Fruit fly (Drosophila melanogaster) whole organism, embryonic: ENCODE measurements around the gene Xe7.

Source experiments
- Abd-B ChIP-seq: fragments of 200-800 bp; sonication (Bioruptor generic); optimal IDR thresholded peaks from 2 replicates; lab custom pipeline; 2018; ENCODE audit warnings: missing biosample characterization, mild to moderate bottlenecking, missing genetic modification characterization, moderate library complexity
- Awh ChIP-seq: fragments of 200-800 bp; sonication (Bioruptor generic); IDR thresholded peaks from 2 replicates; pipeline ENCODE4, ENCODE4 v1.3.6; 2022; ENCODE audit warnings: missing biosample characterization, missing genetic modification characterization
- BtbVII ChIP-seq: fragments of 200-800 bp; sonication (Bioruptor generic); optimal IDR thresholded peaks from 3 replicates; lab custom pipeline; 2017; ENCODE audit warnings: missing biosample characterization, mild to moderate bottlenecking, missing genetic modification characterization
- CG12155 ChIP-seq: fragments of 200-800 bp; sonication (Bioruptor generic); optimal IDR thresholded peaks from 3 replicates; lab custom pipeline; 2016; ENCODE audit warnings: missing biosample characterization, missing genetic modification characterization
- CG13287 ChIP-seq: fragments of 200-800 bp; sonication (Bioruptor generic); IDR thresholded peaks from 2 replicates; pipeline ENCODE4 v1.3.6; 2022; ENCODE audit warnings: missing biosample characterization, missing genetic modification characterization; ENCODE audit not compliant: partially characterized antibody
- CG13424 ChIP-seq: fragments of 200-800 bp; sonication (Bioruptor generic); optimal IDR thresholded peaks from 2 replicates; lab custom pipeline; 2019; ENCODE audit warnings: missing biosample characterization, mild to moderate bottlenecking, missing genetic modification characterization, moderate library complexity
- CG15696 ChIP-seq: fragments of 200-800 bp; sonication (Bioruptor generic); optimal IDR thresholded peaks from 2 replicates; lab custom pipeline; 2019; ENCODE audit warnings: missing biosample characterization, mild to moderate bottlenecking, missing genetic modification characterization, moderate library complexity
- CG16863 ChIP-seq: fragments of 200-800 bp; sonication (Bioruptor generic); optimal IDR thresholded peaks from 3 replicates; lab custom pipeline; 2016; ENCODE audit warnings: missing biosample characterization, missing genetic modification characterization
- CG18599 ChIP-seq: fragments of 200-800 bp; sonication (Bioruptor generic); optimal IDR thresholded peaks from 3 replicates; lab custom pipeline; 2017; ENCODE audit warnings: missing biosample characterization, missing genetic modification characterization, mild to moderate bottlenecking, moderate library complexity, missing genetic modification reagents
- CG3407 ChIP-seq: fragments of 200-800 bp; sonication (Bioruptor generic); optimal IDR thresholded peaks from 2 replicates; lab custom pipeline; 2018; ENCODE audit warnings: missing biosample characterization, mild to moderate bottlenecking, missing genetic modification characterization
- CG34224 ChIP-seq: fragments of 200-800 bp; sonication (Bioruptor generic); IDR thresholded peaks from 3 replicates; pipeline ENCODE4 v1.3.6; 2022; ENCODE audit warnings: missing biosample characterization, missing genetic modification characterization; ENCODE audit not compliant: partially characterized antibody
- CG4707 ChIP-seq: fragments of 200-800 bp; sonication (Bioruptor generic); optimal IDR thresholded peaks from 2 replicates; lab custom pipeline; 2018; ENCODE audit warnings: missing biosample characterization, mild to moderate bottlenecking, missing genetic modification characterization, moderate library complexity
- CG6791 ChIP-seq: fragments of 200-800 bp; sonication (Bioruptor generic); IDR thresholded peaks from 3 replicates; pipeline ENCODE4 v1.3.6; 2022; ENCODE audit warnings: missing biosample characterization, missing genetic modification characterization; ENCODE audit not compliant: partially characterized antibody
- CG8944 ChIP-seq: fragments of 200-800 bp; sonication (Bioruptor generic); optimal IDR thresholded peaks from 3 replicates; lab custom pipeline; 2016; ENCODE audit warnings: missing biosample characterization, missing genetic modification characterization
- CG9817 ChIP-seq: fragments of 200-800 bp; sonication (Bioruptor generic); optimal IDR thresholded peaks from 2 replicates; lab custom pipeline; 2018; ENCODE audit warnings: missing biosample characterization, mild to moderate bottlenecking, missing genetic modification characterization, moderate library complexity
- CoRest ChIP-seq: fragments of 200-800 bp; sonication (Bioruptor generic); optimal IDR thresholded peaks from 3 replicates; lab custom pipeline; 2018; ENCODE audit warnings: missing biosample characterization, mild to moderate bottlenecking, missing genetic modification characterization, moderate library complexity
- Dad ChIP-seq: fragments of 200-800 bp; sonication (Bioruptor generic); optimal IDR thresholded peaks from 3 replicates; lab custom pipeline; 2016; ENCODE audit warnings: missing biosample characterization, missing genetic modification characterization
- Elba2 ChIP-seq: fragments of 200-800 bp; sonication (Bioruptor generic); optimal IDR thresholded peaks from 3 replicates; lab custom pipeline; 2016; ENCODE audit warnings: missing biosample characterization, missing genetic modification characterization
- Ets65A ChIP-seq: fragments of 200-800 bp; sonication (Bioruptor generic); peaks from one replicate; lab custom pipeline; 2016; ENCODE audit warnings: missing biosample characterization, missing genetic modification characterization
- Fer3 ChIP-seq: fragments of 200-800 bp; sonication (Bioruptor generic); optimal IDR thresholded peaks from 2 replicates; lab custom pipeline; 2018; ENCODE audit warnings: missing biosample characterization, mild to moderate bottlenecking, missing genetic modification characterization, moderate library complexity
- HLH54F ChIP-seq: fragments of 200-800 bp; sonication (Bioruptor generic); optimal IDR thresholded peaks from 3 replicates; lab custom pipeline; 2016; ENCODE audit warnings: missing biosample characterization, missing genetic modification characterization
- HLHmδ ChIP-seq: fragments of 200-800 bp; sonication (Bioruptor generic); optimal IDR thresholded peaks from 2 replicates; lab custom pipeline; 2018; ENCODE audit warnings: missing biosample characterization, mild to moderate bottlenecking, missing genetic modification characterization, moderate library complexity
- Hey ChIP-seq: fragments of 200-800 bp; sonication (Bioruptor generic); optimal IDR thresholded peaks from 3 replicates; lab custom pipeline; 2018; ENCODE audit warnings: missing biosample characterization, mild to moderate bottlenecking, missing genetic modification characterization
- HmgZ ChIP-seq: fragments of 200-800 bp; sonication (Bioruptor generic); optimal IDR thresholded peaks from 2 replicates; lab custom pipeline; 2018; ENCODE audit warnings: missing biosample characterization, mild to moderate bottlenecking, missing genetic modification characterization
- Jarid2 ChIP-seq: fragments of 200-800 bp; sonication (Bioruptor generic); optimal IDR thresholded peaks from 3 replicates; lab custom pipeline; 2017; ENCODE audit warnings: mild to moderate bottlenecking, missing biosample characterization, missing genetic modification reagents, missing genetic modification characterization
- Meics ChIP-seq: fragments of 200-800 bp; sonication (Bioruptor generic); optimal IDR thresholded peaks from 2 replicates; lab custom pipeline; 2017; ENCODE audit warnings: missing biosample characterization, mild to moderate bottlenecking, missing genetic modification characterization
- Mrtf ChIP-seq: fragments of 200-800 bp; sonication (Bioruptor generic); IDR thresholded peaks from 3 replicates; pipeline ENCODE4 v1.3.6; 2022; ENCODE audit warnings: missing biosample characterization, missing genetic modification characterization
- Nf-YB ChIP-seq: fragments of 200-800 bp; sonication (Bioruptor generic); optimal IDR thresholded peaks from 3 replicates; lab custom pipeline; 2019; ENCODE audit warnings: missing biosample characterization, mild to moderate bottlenecking, missing genetic modification characterization, moderate library complexity
- Ssrp ChIP-seq: fragments of 200-800 bp; sonication (Bioruptor generic); optimal IDR thresholded peaks from 2 replicates; lab custom pipeline; 2018; ENCODE audit warnings: missing biosample characterization, mild to moderate bottlenecking, missing genetic modification characterization, moderate library complexity
- Stat92E ChIP-seq, 3 experiments: fragments of >200 bp in 2 of 3; fragments of 200-800 bp in 1 of 3; sonication (Bioruptor generic) in 1 of 3; optimal IDR thresholded peaks; 2 replicates each; lab custom pipeline; 2017 to 2019; ENCODE audit warnings: missing biosample characterization in 3 of 3, missing genetic modification characterization in 3 of 3, mild to moderate bottlenecking in 1 of 3, moderate library complexity in 1 of 3
- Taf1 ChIP-seq: fragments of 200-800 bp; sonication (Bioruptor generic); IDR thresholded peaks from 2 replicates; pipeline ENCODE4 v1.3.6; 2022; ENCODE audit warnings: missing biosample characterization, missing genetic modification characterization
- ato ChIP-seq: fragments of 200-800 bp; sonication (Bioruptor generic); IDR thresholded peaks from 2 replicates; pipeline ENCODE4 v1.3.6; 2022; ENCODE audit warnings: missing biosample characterization, missing genetic modification characterization; ENCODE audit not compliant: partially characterized antibody
- ci ChIP-seq: fragments of 200-800 bp; sonication (Bioruptor generic); IDR thresholded peaks from 3 replicates; pipeline ENCODE4 v1.3.6; 2022; ENCODE audit warnings: missing biosample characterization, missing genetic modification characterization
- da ChIP-seq: fragments of 200-800 bp; sonication (Bioruptor generic); optimal IDR thresholded peaks from 2 replicates; lab custom pipeline; 2016; ENCODE audit warnings: missing biosample characterization, missing genetic modification characterization
- dysf ChIP-seq: fragments of 200-800 bp; sonication (Bioruptor generic); IDR thresholded peaks from 3 replicates; pipeline ENCODE4 v1.3.6; 2022; ENCODE audit warnings: missing biosample characterization, missing genetic modification characterization
- emc ChIP-seq: fragments of 200-800 bp; sonication (Bioruptor generic); optimal IDR thresholded peaks from 2 replicates; lab custom pipeline; 2016; ENCODE audit warnings: missing biosample characterization, missing genetic modification characterization
- esg ChIP-seq: fragments of 200-800 bp; sonication (Bioruptor generic); conservative IDR thresholded peaks from 2 replicates; pipeline ENCODE4 v1.3.6; 2022; ENCODE audit warnings: missing biosample characterization, missing genetic modification characterization
- her ChIP-seq: fragments of 200-800 bp; sonication (Bioruptor generic); optimal IDR thresholded peaks from 2 replicates; lab custom pipeline; 2016; ENCODE audit warnings: missing biosample characterization, missing genetic modification characterization
- knrl ChIP-seq: fragments of 200-800 bp; sonication (Bioruptor generic); IDR thresholded peaks from 3 replicates; pipeline ENCODE4 v1.3.6; 2022; ENCODE audit warnings: missing biosample characterization, missing genetic modification characterization; ENCODE audit not compliant: partially characterized antibody
- nom ChIP-seq: fragments of 200-800 bp; sonication (Bioruptor generic); optimal IDR thresholded peaks from 2 replicates; lab custom pipeline; 2017; ENCODE audit warnings: missing biosample characterization, missing genetic modification characterization, mild to moderate bottlenecking, moderate library complexity, missing genetic modification reagents
- onecut ChIP-seq: fragments of 200-800 bp; sonication (Bioruptor generic); IDR thresholded peaks from 2 replicates; pipeline ENCODE4 v1.3.6; 2022; ENCODE audit warnings: missing biosample characterization, missing genetic modification characterization
- org-1 ChIP-seq: fragments of 200-800 bp; sonication (Bioruptor generic); optimal IDR thresholded peaks from 2 replicates; lab custom pipeline; 2017; ENCODE audit warnings: missing biosample characterization, missing genetic modification characterization
- phol ChIP-seq: fragments of 200-800 bp; sonication (Bioruptor generic); optimal IDR thresholded peaks from 3 replicates; lab custom pipeline; 2018; ENCODE audit warnings: missing biosample characterization, mild to moderate bottlenecking, missing genetic modification characterization, moderate library complexity
- psq ChIP-seq: fragments of 200-800 bp; sonication (Bioruptor generic); optimal IDR thresholded peaks from 2 replicates; lab custom pipeline; 2017; ENCODE audit warnings: missing biosample characterization, missing genetic modification characterization
- sc ChIP-seq, 3 experiments: fragments of >200 bp in 2 of 3; fragments of 200-800 bp in 1 of 3; sonication (Bioruptor generic) in 1 of 3; optimal IDR thresholded peaks; 2 replicates in 2 of 3; 3 replicates in 1 of 3; lab custom pipeline; 2017; ENCODE audit warnings: mild to moderate bottlenecking in 1 of 3, missing biosample characterization in 1 of 3, missing genetic modification characterization in 1 of 3, missing genetic modification reagents in 1 of 3
- sqz ChIP-seq: fragments of 200-800 bp; sonication (Bioruptor generic); optimal IDR thresholded peaks from 3 replicates; lab custom pipeline; 2018; ENCODE audit warnings: missing biosample characterization, mild to moderate bottlenecking, missing genetic modification characterization
- sug ChIP-seq: fragments of 200-800 bp; optimal IDR thresholded peaks from 2 replicates; lab custom pipeline; 2019; ENCODE audit warnings: missing biosample characterization, mild to moderate bottlenecking, missing genetic modification characterization, moderate library complexity

Gene Xe7

DNA sequence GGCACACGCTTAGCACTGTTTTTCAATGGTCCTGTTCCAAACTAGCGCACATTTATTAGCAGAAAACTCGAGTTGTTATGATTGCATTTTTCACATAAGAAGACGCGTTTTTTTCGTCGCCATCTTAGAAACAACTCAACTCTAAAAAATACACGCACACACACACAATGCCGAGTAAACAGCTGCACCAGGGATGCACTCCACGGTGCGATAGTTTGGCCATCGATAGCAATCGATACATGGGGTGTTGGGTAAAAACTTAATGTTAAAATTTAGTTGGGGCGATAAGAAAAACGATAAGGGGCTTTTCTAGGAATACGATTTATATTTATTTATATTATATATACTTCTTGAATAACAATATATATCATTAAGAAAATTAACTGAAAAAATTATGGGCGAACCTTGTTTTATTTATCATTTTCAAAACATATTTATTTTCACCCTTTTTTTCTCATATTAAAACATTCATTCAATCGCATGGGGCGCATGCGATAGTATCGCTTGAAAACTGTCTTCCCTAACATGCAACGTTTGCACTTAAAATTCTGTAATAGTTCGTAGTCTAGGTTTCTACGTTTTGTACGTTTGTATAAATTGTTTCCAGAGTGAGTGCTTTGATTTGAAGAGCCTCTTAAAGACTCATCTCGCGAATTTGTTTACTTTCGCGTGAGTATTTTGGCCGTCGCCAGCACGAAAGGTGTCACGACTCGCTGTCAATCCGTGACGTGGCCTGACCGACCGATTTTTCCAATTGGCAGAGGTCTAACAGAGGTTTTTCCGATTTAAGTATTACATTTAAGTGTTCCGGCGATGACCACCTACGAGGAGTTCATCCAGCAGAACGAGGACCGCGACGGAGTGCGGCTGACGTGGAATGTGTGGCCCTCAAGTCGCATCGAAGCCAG, 20.3 kb downstream of the Xe7 start, which contains the start of the genes MTA1-like and Sec23 (continued):
- TF ChIP-seq psq (GFP tag; lab: Kevin White, UChicago) (no peak), phol (tag; lab: Kevin White, UChicago) (peak; percentile 98), CG12155 (GFP tag; lab: Kevin White, UChicago) (peak; percentile 33), org-1 (GFP tag; lab: Kevin White, UChicago) (no peak), dysf (GFP tag; lab: Robert Waterston, UW) (peak; percentile 17; the same call in 1 of the 3 replicates), Meics (peak; percentile 53), Awh (no peak), esg (no peak), Fer3 (peak; percentile 8), her (GFP tag; lab: Kevin White, UChicago) (no peak), onecut (GFP tag; lab: Robert Waterston, UW) (0 out of 2 replicates have a peak, but pooled peaks have one; percentile 4), HLH54F (GFP tag; lab: Kevin White, UChicago) (peak; percentile 38), CG8944 (GFP tag; lab: Kevin White, UChicago) (no peak), Ets65A (GFP tag; lab: Kevin White, UChicago) (peak; percentile 93), BtbVII (GFP tag; lab: Kevin White, UChicago) (no peak), Mrtf (GFP tag; lab: Robert Waterston, UW) (no peak), sqz (GFP tag; lab: Kevin White, UChicago) (peak; percentile 92), ato (GFP tag; lab: Robert Waterston, UW) (peak; percentile 76), HmgZ (tag; lab: Kevin White, UChicago) (peak; percentile 26), CG13424 (peak; percentile 68), sc (optimal IDR thresholded peaks at IDR 0.05; lab: Kevin White, UChicago) (no peak), sc (GFP tag; optimal IDR thresholded peaks at IDR 0.05; lab: Kevin White, UChicago) (peak; percentile 35), CG15696 (peak; percentile 49), da (GFP tag; lab: Kevin White, UChicago) (no peak), Jarid2 (GFP tag; lab: Kevin White, UChicago) (no peak), sug (tag; lab: Kevin White, UChicago) (peak; percentile 64), Elba2 (peak; percentile 82), Nf-YB (GFP tag; lab: Kevin White, UChicago) (peak; percentile 36), knrl (GFP tag; lab: Robert Waterston, UW) (peak; percentile 98), Stat92E (GFP tag; optimal IDR thresholded peaks at IDR 0.05; lab: Kevin White, UChicago) (peak in 1 of 3 experiments; percentile 48), CG13287 (GFP tag; lab: Robert Waterston, UW) (peak; percentile 90), ci (no peak), CG9817 (tag; lab: Kevin White, UChicago) (peak; percentile 47), CG16863 (GFP tag; lab: Kevin White, UChicago) (no peak), HLHmδ (GFP tag; lab: Kevin White, UChicago) (peak; percentile 41), Dad (GFP tag; lab: Kevin White, UChicago) (no peak), Taf1 (no peak), CG3407 (GFP tag; lab: Kevin White, UChicago) (peak; percentile 10), emc (GFP tag; lab: Kevin White, UChicago) (no peak), CG4707 (GFP tag; lab: Kevin White, UChicago) (no peak), CG34224 (GFP tag; lab: Robert Waterston, UW) (peak; percentile 85), CG18599 (GFP tag; lab: Kevin White, UChicago) (peak; percentile 38), Abd-B (GFP tag; lab: Kevin White, UChicago) (peak; percentile 71), CoRest (tag; lab: Kevin White, UChicago) (peak; percentile 78), nom (GFP tag; lab: Kevin White, UChicago) (no peak), Ssrp (tag; lab: Kevin White, UChicago) (peak; percentile 36), CG6791 (GFP tag; lab: Robert Waterston, UW) (peak; percentile 93), Hey (no peak)
